Worm (Caenorhabditis elegans): ENCODE results near the gene R10E9.4.

DNA sequence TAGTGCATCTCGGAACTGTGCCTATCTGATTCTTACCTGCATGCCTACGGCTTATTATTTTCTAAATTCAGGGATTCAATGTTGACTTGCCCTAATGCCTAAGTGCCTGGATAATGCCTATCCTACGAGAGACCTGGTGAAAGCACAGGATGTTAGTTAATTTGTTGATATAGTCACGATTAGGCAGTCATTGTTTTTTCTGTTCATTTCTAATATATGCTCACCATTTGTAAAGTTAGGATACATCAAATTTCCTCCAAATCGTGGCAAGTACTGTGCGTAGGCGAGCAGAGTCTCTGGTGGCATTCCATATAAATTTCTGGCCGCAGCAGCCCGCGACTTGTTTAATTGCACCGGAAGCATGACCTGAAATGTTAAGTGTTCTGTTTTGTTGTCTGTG, 6.4 kb downstream of the R10E9.4 start:
- TF ChIP-seq R02D3.7 (tag; optimal IDR thresholded peaks at IDR 0.05) = no peak
- no peak for TF ChIP-seq F13H6.1 (tag; optimal IDR thresholded peaks at IDR 0.05)
- no peak for TF ChIP-seq alr-1 (tag; optimal IDR thresholded peaks at IDR 0.05)
- no peak for TF ChIP-seq ztf-11 (tag; optimal IDR thresholded peaks at IDR 0.05)
- no peak for TF ChIP-seq nhr-237 (tag; optimal IDR thresholded peaks at IDR 0.05)
- no peak for TF ChIP-seq elt-3 (tag; optimal IDR thresholded peaks at IDR 0.05)
- TF ChIP-seq sem-4 (tag; optimal IDR thresholded peaks at IDR 0.05) = no peak
- no peak for TF ChIP-seq egl-27 (tag; optimal IDR thresholded peaks at IDR 0.05)
- TF ChIP-seq zag-1 (tag; optimal IDR thresholded peaks at IDR 0.05) = no peak
- no peak for TF ChIP-seq dmd-4 (tag; optimal IDR thresholded peaks at IDR 0.05)
- TF ChIP-seq lsy-2 (tag; optimal IDR thresholded peaks at IDR 0.05) = no peak
- no peak for TF ChIP-seq nhr-12 (tag; optimal IDR thresholded peaks at IDR 0.05)
- TF ChIP-seq skn-1 (tag; optimal IDR thresholded peaks at IDR 0.05) = no peak

All from whole organism, L2 larva.